Comparison of ENCODE assay signal across 3 worm cellular contexts in genomic region chrV:10047189-10047588, ce11.
A peak's percentile ranks its signal among the peaks of the same experiment; 100 is the strongest.
TF ChIP-seq lines count a peak whose summit lies in the region.

No protein-coding gene starts in this region.

TF ChIP-seq in whole organism, L3 larva, 47 proteins besides CTCF, POLR2A, EP300 and RAD21:
- TF ChIP-seq ama-1 (optimal IDR thresholded peaks at IDR 0.05; lab: Kevin White, UChicago) (peak; percentile 71), nhr-43 (tag; optimal IDR thresholded peaks at IDR 0.05; lab: Kevin White, UChicago; ENCODE audit: poor library complexity, severe bottlenecking) (no peak)

TF ChIP-seq in whole organism, L4 larva, 104 proteins besides CTCF, POLR2A, EP300 and RAD21:
- peak; percentile 22; the same call in 1 of the 2 replicates for TF ChIP-seq egl-43 (GFP tag; IDR thresholded peaks at IDR 0.05; lab: Robert Waterston, UW)
- TF ChIP-seq nhr-77 (tag; optimal IDR thresholded peaks at IDR 0.05; lab: Kevin White, UChicago): no peak

TF ChIP-seq in whole organism, young adult, 124 proteins besides CTCF, POLR2A, EP300 and RAD21:
- no peak for TF ChIP-seq nhr-90 (tag; optimal IDR thresholded peaks at IDR 0.05; lab: Kevin White, UChicago)
- TF ChIP-seq ztf-3 (GFP tag; optimal IDR thresholded peaks at IDR 0.05; lab: Kevin White, UChicago): no peak
- no peak for TF ChIP-seq F10E7.11 (tag; optimal IDR thresholded peaks at IDR 0.05; lab: Kevin White, UChicago)
- TF ChIP-seq aptf-3 (GFP tag; IDR thresholded peaks at IDR 0.05; lab: Robert Waterston, UW): no peak
- TF ChIP-seq hmg-1.2 (GFP tag; IDR thresholded peaks at IDR 0.05; lab: Robert Waterston, UW): no peak
- TF ChIP-seq zfh-2 (GFP tag; conservative IDR thresholded peaks at IDR 0.05; lab: Robert Waterston, UW): peak; percentile 57; the same call in 1 of the 2 replicates
